Fruit fly (Drosophila melanogaster): ENCODE results near the gene CG44194.

CG44194 gene

DNA sequence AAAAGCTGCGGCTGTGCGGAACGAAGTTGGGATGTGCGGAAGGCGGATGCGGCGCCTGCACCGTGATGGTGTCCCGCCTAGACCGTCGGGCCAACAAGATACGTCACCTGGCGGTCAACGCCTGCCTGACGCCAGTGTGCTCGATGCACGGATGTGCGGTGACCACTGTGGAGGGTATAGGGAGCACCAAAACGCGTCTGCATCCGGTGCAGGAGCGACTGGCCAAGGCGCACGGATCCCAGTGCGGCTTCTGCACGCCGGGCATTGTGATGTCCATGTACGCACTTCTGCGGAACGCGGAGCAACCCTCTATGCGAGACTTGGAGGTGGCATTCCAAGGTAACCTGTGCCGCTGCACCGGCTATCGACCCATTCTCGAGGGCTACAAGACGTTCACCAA lies 36.1 kb upstream of the CG44194 start:
- TF ChIP-seq Abd-B (GFP tag; optimal IDR thresholded peaks at IDR 0.05), result no peak
- no peak for TF ChIP-seq Rel (GFP tag; optimal IDR thresholded peaks at IDR 0.05)
- TF ChIP-seq Rel (tag; optimal IDR thresholded peaks at IDR 0.05), result no peak
- no peak for TF ChIP-seq h (GFP tag; optimal IDR thresholded peaks at IDR 0.05)
- no peak for TF ChIP-seq dmrt93B (GFP tag; optimal IDR thresholded peaks at IDR 0.05)
- TF ChIP-seq jim (GFP tag; optimal IDR thresholded peaks at IDR 0.05), result no peak
- no peak for TF ChIP-seq Jra (GFP tag; optimal IDR thresholded peaks at IDR 0.05)
- TF ChIP-seq Hr83 (GFP tag; optimal IDR thresholded peaks at IDR 0.05; ENCODE audit: poor library complexity, severe bottlenecking), result no peak
- TF ChIP-seq lola (GFP tag; optimal IDR thresholded peaks at IDR 0.05), result no peak
- TF ChIP-seq sv (GFP tag; optimal IDR thresholded peaks at IDR 0.05), result no peak
- TF ChIP-seq Vsx2 (GFP tag; optimal IDR thresholded peaks at IDR 0.05; ENCODE audit: partially characterized antibody), result no peak
- no peak for TF ChIP-seq woc (GFP tag; optimal IDR thresholded peaks at IDR 0.05)
- no peak for TF ChIP-seq Hr78 (GFP tag; optimal IDR thresholded peaks at IDR 0.05)
- no peak for TF ChIP-seq Myc (optimal IDR thresholded peaks at IDR 0.05)
- TF ChIP-seq brk (GFP tag; optimal IDR thresholded peaks at IDR 0.05), result no peak
- no peak for TF ChIP-seq Dif (GFP tag; optimal IDR thresholded peaks at IDR 0.05; ENCODE audit: partially characterized antibody)

- no peak for TF ChIP-seq GATAd (GFP tag; optimal IDR thresholded peaks at IDR 0.05)
- peak; percentile 15 for TF ChIP-seq br (GFP tag; optimal IDR thresholded peaks at IDR 0.05)
- peak; percentile 39 for TF ChIP-seq Hr83 (GFP tag; optimal IDR thresholded peaks at IDR 0.05; ENCODE audit: poor library complexity, severe bottlenecking)
- no peak for TF ChIP-seq CrebA (GFP tag; optimal IDR thresholded peaks at IDR 0.05; ENCODE audit: borderline replicate concordance)
- peak in 1 of 2 experiments; percentile 16 for TF ChIP-seq foxo (GFP tag; optimal IDR thresholded peaks at IDR 0.05)
- TF ChIP-seq Mio (GFP tag; optimal IDR thresholded peaks at IDR 0.05), result no peak
- TF ChIP-seq fru (GFP tag; optimal IDR thresholded peaks at IDR 0.05), result no peak
- TF ChIP-seq HLH106 (tag; optimal IDR thresholded peaks at IDR 0.05), result no peak
- TF ChIP-seq Hnf4 (GFP tag; optimal IDR thresholded peaks at IDR 0.05), result no peak
Measured at dm6 chr3R:13032975-13033445, 35.5 kb upstream of the CG44194 start.

- no peak for TF ChIP-seq OdsH (GFP tag; optimal IDR thresholded peaks at IDR 0.05)
- no peak for TF ChIP-seq pan (optimal IDR thresholded peaks at IDR 0.05)
- no peak for TF ChIP-seq dmrt93B (GFP tag; optimal IDR thresholded peaks at IDR 0.05)
- TF ChIP-seq Rel (GFP tag; optimal IDR thresholded peaks at IDR 0.05), result no peak
- TF ChIP-seq Rel (tag; optimal IDR thresholded peaks at IDR 0.05), result peak; percentile 11
- TF ChIP-seq tai (GFP tag; optimal IDR thresholded peaks at IDR 0.05), result no peak
Measured at dm6 chr3R:13032323-13032722, 34.8 kb upstream of the CG44194 start, which contains the start of gene ry. TSS of gene ry (plus strand) at chr3R:13032528.

DNA sequence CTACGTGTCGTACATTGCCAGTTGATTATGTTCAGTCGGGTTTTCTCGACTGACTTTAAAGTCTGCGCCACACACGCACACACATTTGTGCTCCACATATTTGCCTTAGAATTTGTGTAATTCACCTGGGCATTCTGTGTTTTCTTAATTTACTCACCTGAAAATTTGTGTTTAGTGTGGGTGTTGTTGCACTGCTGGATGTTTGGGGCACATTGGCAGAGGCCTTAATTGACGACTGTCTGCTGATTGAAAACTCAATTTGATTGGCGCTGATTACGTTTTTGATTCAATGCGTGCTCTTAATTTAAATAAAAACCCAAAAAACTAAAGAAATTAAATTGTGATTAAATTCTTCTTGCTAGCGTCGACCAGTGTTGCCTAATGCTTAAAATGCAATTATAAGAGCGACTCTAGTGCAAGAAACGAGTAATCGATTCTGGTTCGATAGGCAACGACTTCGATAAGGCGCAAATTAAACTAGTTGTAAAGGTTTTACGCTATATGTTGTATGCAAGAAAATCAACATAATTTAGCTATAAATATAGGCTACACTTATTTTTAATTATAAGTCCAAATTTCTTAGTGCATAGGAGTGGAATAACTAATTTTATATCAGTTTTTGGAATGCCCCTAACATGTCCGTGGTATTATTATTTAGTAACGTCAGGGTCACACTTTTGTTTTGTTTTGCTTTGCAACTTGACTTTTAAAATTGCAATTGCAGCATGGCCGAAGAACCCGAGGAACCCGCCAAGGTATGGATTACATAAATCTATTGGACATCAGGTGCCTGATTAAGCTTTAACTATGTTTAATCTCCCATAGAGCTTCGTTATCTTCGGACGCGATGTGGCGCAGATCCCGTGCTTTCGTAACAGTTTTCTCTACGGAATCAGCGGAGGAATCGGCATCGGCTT lies 33.0 kb upstream of the CG44194 start, which contains the start of the genes CG46281 and CG46280:
Gene CG46281, minus strand, starts transcription at position 51 of the 917 bp plus-strand sequence.
Gene CG46280, minus strand, starts transcription at position 403 of the 917 bp plus-strand sequence.
- TF ChIP-seq Abd-B (GFP tag; optimal IDR thresholded peaks at IDR 0.05) (no peak), Rel (GFP tag; optimal IDR thresholded peaks at IDR 0.05) (no peak), Rel (tag; optimal IDR thresholded peaks at IDR 0.05) (peak; percentile 32), dl (GFP tag; optimal IDR thresholded peaks at IDR 0.05; ENCODE audit: insufficient read depth in 1 of 2, partially characterized antibody in 2 of 2) (no peak), CG9705 (GFP tag; optimal IDR thresholded peaks at IDR 0.05) (no peak), rgr (GFP tag; optimal IDR thresholded peaks at IDR 0.05) (no peak), Hr83 (GFP tag; optimal IDR thresholded peaks at IDR 0.05; ENCODE audit: poor library complexity, severe bottlenecking) (no peak), sage (GFP tag; optimal IDR thresholded peaks at IDR 0.05) (peak; percentile 20), tai (GFP tag; optimal IDR thresholded peaks at IDR 0.05) (no peak), CG32264 (GFP tag; optimal IDR thresholded peaks at IDR 0.05) (peak; percentile 2), Myc (optimal IDR thresholded peaks at IDR 0.05) (peak; percentile 31), pan (optimal IDR thresholded peaks at IDR 0.05) (no peak), HLH106 (tag; optimal IDR thresholded peaks at IDR 0.05) (no peak), woc (GFP tag; optimal IDR thresholded peaks at IDR 0.05) (peak; percentile 37), jim (GFP tag; optimal IDR thresholded peaks at IDR 0.05) (no peak), lola (GFP tag; optimal IDR thresholded peaks at IDR 0.05) (no peak), dsf (GFP tag; optimal IDR thresholded peaks at IDR 0.05; ENCODE audit: borderline replicate concordance) (peak; percentile 42), usp (GFP tag; optimal IDR thresholded peaks at IDR 0.05) (no peak), sv (GFP tag; optimal IDR thresholded peaks at IDR 0.05) (peak; percentile 40), fru (GFP tag; optimal IDR thresholded peaks at IDR 0.05) (no peak), CrebA (GFP tag; optimal IDR thresholded peaks at IDR 0.05; ENCODE audit: borderline replicate concordance) (no peak), psq (GFP tag; optimal IDR thresholded peaks at IDR 0.05) (peak; percentile 40), Dif (GFP tag; optimal IDR thresholded peaks at IDR 0.05; ENCODE audit: partially characterized antibody) (no peak), N (GFP tag; optimal IDR thresholded peaks at IDR 0.05) (no peak), Sp1 (GFP tag; optimal IDR thresholded peaks at IDR 0.05) (no peak), br (GFP tag; optimal IDR thresholded peaks at IDR 0.05) (no peak), GATAd (GFP tag; optimal IDR thresholded peaks at IDR 0.05) (no peak), Hr78 (GFP tag; optimal IDR thresholded peaks at IDR 0.05) (no peak), Vsx2 (GFP tag; optimal IDR thresholded peaks at IDR 0.05; ENCODE audit: partially characterized antibody) (no peak), Jra (GFP tag; optimal IDR thresholded peaks at IDR 0.05) (peak; percentile 74), Mio (GFP tag; optimal IDR thresholded peaks at IDR 0.05) (no peak), Dfd (GFP tag; optimal IDR thresholded peaks at IDR 0.05) (no peak), foxo (GFP tag; optimal IDR thresholded peaks at IDR 0.05) (no peak), OdsH (GFP tag; optimal IDR thresholded peaks at IDR 0.05) (peak; percentile 24), h (GFP tag; optimal IDR thresholded peaks at IDR 0.05) (no peak), dmrt93B (GFP tag; optimal IDR thresholded peaks at IDR 0.05) (no peak)

Measured in whole organism, wandering third instar larva.